Fruit fly (Drosophila melanogaster) S2 (cell line): ENCODE data around the gene ds.

Experiments
- CG8478 ChIP-seq: fragments of >200 bp; optimal IDR thresholded peaks from 2 replicates; lab custom pipeline; 2018
- CTCF ChIP-seq, 2 experiments: fragments of >200 bp; optimal IDR thresholded peaks; 2 replicates each; lab custom pipeline; 2018

DNA sequence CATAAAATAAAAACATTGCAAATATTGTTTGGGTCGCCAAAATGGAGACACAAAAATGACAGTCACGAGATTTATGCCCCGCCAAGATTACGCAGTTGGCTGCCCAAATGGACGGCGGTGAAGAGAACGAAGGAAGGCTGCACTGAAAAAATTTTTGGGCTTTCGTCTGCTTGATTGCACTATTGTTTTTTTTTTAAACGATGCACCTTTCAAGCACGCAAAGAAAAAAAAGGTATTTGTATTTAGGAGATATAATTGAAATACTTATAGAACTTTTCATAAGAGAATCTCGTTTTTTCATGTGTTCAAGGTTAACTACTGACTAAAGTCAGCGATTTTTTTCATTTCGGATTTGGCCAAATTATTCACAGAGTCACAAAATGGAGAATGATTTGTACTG, 63.9 kb downstream of the ds start:
- TF ChIP-seq CG8478 (lab: Kevin White, UChicago) (no peak), CTCF (optimal IDR thresholded peaks at IDR 0.05; lab: Kevin White, UChicago) (no peak)
